Fruit fly (Drosophila melanogaster) whole organism, larva: ENCODE results near the gene CG6184.

Experiments
- noc ChIP-seq: fragments of 200-800 bp; sonication (Bioruptor generic); optimal IDR thresholded peaks from 3 replicates; lab custom pipeline; 2019; ENCODE audit warnings: missing biosample characterization, mild to moderate bottlenecking, missing genetic modification characterization, moderate library complexity

The CG6184 gene

dm6 chr3R:19657766-19658165 lies at the start of gene CG6184:
TSS of gene CG6184 (minus strand) at chr3R:19657866.
- no peak for TF ChIP-seq noc (tag; lab: Kevin White, UChicago)

dm6 chr3R:19703398-19703797 lies 45.7 kb upstream of the CG6184 start:
- TF ChIP-seq noc (tag; lab: Kevin White, UChicago): no peak

- TF ChIP-seq noc (tag; lab: Kevin White, UChicago): no peak
Measured at dm6 chr3R:19682424-19682823, 24.8 kb upstream of the CG6184 start.

- TF ChIP-seq noc (tag; lab: Kevin White, UChicago): no peak
Measured at dm6 chr3R:19679832-19680231, 22.2 kb upstream of the CG6184 start.

dm6 chr3R:19672905-19673304 lies 15.2 kb upstream of the CG6184 start:
- TF ChIP-seq noc (tag; lab: Kevin White, UChicago): no peak

- TF ChIP-seq noc (tag; lab: Kevin White, UChicago): no peak
Measured at dm6 chr3R:19672136-19672535, 14.5 kb upstream of the CG6184 start.

- TF ChIP-seq noc (tag; lab: Kevin White, UChicago): peak; percentile 81
Measured at dm6 chr3R:19671223-19671991, 13.7 kb upstream of the CG6184 start, which contains the start of gene Naam. TSS of gene Naam (plus strand) at chr3R:19671450.

DNA sequence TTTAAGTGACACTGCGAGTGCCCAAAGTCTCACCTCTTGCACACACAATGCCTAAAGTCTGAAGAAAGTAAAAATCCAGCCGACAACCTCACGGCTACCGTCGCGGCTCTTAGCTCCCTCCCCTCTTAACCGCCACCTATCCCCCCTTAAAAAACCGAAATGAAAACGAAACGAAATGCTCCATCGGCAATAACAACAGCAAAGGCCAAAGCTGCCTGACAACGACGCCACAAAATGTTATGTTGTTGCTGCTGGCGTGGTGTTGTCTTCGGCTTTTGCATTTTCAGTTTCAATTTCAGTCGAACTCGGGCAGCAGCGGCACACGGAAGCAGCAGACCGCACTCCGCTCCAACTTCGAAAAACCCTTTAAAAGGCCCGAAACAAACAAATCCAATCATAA lies 7.0 kb upstream of the CG6184 start, which contains the start of gene CG7432:
TSS of gene CG7432 (plus strand) at position 295 of the 400 bp plus-strand sequence.
- TF ChIP-seq noc (tag; lab: Kevin White, UChicago): no peak

DNA sequence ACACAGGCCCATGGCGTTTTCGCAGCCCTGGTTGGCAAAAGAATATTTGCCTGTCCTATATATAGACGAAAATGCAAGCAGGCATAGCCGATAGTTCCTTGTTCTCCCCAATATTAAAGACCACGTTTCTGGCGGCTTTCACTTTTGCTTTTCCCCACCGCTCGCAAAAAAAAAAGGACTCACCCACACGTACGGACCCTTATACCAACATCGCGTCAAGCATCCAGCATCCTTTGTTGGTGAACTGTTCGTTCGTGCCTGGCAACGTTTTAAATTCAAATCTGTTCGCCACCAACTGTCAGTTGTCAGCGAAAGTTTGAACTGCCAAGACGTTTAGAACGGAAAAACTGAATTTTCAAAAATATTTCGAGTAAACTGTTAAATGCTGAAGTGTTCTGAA lies 1.8 kb upstream of the CG6184 start, which contains the start of gene ort:
TSS of gene ort (plus strand) at position 301 of the 400 bp plus-strand sequence.
- TF ChIP-seq noc (tag; lab: Kevin White, UChicago): no peak

DNA sequence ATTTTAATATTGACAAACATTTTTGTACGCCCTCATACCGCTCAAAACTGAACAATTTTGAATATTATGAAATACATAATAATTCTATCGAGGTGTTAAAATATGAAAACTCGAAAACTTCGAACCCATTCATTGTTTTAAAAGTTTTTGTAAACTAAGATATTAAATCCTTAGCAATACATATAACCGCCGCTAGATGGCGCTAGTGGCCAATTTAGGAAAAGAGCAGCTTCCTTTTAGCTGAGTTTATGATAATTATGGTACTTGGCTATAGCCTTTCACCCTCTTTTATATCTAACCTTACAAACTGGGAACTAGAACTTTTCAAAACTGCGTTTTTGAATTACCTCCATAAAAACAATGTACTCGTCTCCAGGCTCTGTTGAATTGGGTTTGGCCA lies 431 bp downstream of the CG6184 start:
- no peak for TF ChIP-seq noc (tag; lab: Kevin White, UChicago)

dm6 chr3R:19656455-19656854 lies 1.2 kb downstream of the CG6184 start:
- TF ChIP-seq noc (tag; lab: Kevin White, UChicago): no peak

DNA sequence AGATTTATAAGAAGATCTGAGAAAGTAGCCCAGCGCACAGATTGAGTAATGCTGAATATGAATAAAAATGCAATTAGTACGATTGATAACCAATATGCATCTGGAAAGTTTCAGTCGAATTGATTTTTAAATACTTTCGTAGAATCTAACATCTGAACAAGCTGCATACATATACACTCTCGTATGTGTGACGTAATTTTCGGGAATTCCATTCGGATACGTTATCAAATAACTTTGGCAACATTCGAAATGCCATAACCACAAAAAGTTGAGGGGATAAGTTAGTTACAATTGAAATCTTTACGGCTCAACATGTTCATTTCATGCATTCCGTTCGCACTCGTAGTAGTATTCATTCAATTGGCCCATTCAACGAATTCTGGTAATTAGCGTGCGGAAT lies 6.9 kb downstream of the CG6184 start, which contains the start of gene CG31219:
TSS of gene CG31219 (plus strand) at position 301 of the 400 bp plus-strand sequence.
- no peak for TF ChIP-seq noc (tag; lab: Kevin White, UChicago)

dm6 chr3R:19648289-19648916 lies 9.3 kb downstream of the CG6184 start, which contains the start of the genes CG6195 and CG31220:
TSS of gene CG6195 (minus strand) at chr3R:19648410.
TSS of gene CG31220 (plus strand) at chr3R:19648487.
- TF ChIP-seq noc (tag; lab: Kevin White, UChicago): no peak

dm6 chr3R:19644901-19645204 lies 12.8 kb downstream of the CG6184 start, which contains the start of gene Nup58:
TSS of gene Nup58 (plus strand) at chr3R:19645026.
- TF ChIP-seq noc (tag; lab: Kevin White, UChicago): no peak

DNA sequence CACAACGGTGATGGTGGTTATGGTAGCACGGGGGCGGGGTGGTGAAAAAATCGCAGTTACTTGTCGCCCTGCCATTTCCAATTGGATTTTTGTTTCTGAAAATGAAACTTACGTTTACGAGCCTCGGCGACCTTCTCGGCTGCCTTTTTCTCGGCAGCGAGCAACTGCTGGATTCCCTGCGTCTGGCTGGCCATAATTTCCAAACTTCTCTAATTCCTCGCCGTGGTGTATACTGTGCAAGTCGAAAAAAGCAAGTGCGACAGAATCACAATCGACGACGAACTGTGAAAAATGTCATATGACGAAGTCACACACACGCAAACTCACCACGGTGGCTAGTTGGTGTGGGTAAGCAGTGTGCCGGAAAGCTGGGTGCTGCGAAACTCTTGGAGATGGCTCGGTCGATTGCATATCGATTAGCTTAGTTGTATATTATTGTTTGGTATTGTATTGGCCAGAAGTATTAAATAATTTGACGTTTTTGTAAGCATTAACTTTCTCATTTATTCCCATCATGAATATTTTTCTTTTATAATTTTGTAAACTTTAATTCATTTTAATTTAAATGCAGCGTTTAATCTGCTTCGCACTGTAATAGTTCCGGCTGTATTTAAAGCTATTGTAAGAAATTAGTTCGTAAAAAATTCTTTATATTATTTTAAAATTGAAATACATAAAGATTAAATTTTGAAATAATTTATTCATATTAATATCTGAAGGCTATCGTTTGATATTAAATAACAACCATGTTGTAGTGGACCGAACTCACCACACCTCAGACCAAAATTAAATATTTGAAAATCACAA lies 13.4 kb downstream of the CG6184 start, which contains the start of gene Vha13:
TSS of gene Vha13 (minus strand) at position 293 of the 807 bp plus-strand sequence.
- peak; percentile 70 for TF ChIP-seq noc (tag; lab: Kevin White, UChicago)

- no peak for TF ChIP-seq noc (tag; lab: Kevin White, UChicago)
Measured at dm6 chr3R:19642893-19643270, 14.8 kb downstream of the CG6184 start.
